Fruit fly (Drosophila melanogaster): ENCODE measurements around the gene CG7377.
"Not testable (repeated sequence)": the region's sequence is repeated elsewhere in the genome, so short reads cannot be mapped to it uniquely, and the experiment has no call there.

The CG7377 gene

DNA sequence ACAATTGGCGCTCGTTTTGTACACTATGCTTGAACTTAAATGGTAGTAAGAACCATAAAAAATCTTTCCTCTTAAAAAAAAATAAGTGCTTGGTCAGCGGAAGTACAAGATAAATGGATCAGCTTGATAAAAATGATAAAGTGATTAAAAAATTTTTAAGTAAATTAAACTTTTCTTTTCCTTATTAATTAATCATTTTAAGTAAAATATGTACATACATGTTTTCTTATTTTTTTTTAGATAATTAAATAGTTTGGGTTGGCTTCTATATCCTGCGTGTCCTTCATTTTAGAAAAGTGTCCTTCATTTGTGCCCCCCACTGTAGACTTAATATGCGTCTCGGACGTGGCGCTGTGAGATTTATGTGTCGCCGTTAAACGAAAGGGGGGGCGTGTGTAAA lies 32.9 kb upstream of the CG7377 start:
- TF ChIP-seq CTCF (optimal IDR thresholded peaks at IDR 0.05) = no peak
- no peak for TF ChIP-seq CG8478 (optimal IDR thresholded peaks at IDR 0.05)

DNA sequence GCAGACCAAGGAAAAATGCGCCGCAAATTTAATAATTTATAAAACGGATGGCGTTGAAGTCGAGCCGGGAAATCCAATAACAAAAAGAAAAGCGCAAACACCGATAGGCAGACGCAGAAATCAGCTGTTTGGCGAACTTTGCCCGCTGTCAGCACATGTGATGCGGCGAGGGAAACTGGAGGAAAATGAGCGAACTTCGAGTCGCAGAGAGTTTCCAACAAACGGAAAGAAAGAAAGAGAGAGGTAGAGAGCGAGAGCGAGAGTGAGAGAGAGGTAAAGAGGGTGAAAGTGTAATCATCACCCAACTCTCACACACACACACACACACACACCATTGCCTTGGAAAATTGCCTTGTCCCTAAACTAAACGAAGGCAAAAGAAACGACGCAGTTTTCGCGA lies 32.3 kb upstream of the CG7377 start:
- TF ChIP-seq CTCF (optimal IDR thresholded peaks at IDR 0.05) (no peak), CG8478 (optimal IDR thresholded peaks at IDR 0.05) (no peak)

dm6 chr3L:11560885-11561284 lies 28.6 kb upstream of the CG7377 start:
- TF ChIP-seq CTCF (optimal IDR thresholded peaks at IDR 0.05) (no peak), CG8478 (optimal IDR thresholded peaks at IDR 0.05) (no peak)

DNA sequence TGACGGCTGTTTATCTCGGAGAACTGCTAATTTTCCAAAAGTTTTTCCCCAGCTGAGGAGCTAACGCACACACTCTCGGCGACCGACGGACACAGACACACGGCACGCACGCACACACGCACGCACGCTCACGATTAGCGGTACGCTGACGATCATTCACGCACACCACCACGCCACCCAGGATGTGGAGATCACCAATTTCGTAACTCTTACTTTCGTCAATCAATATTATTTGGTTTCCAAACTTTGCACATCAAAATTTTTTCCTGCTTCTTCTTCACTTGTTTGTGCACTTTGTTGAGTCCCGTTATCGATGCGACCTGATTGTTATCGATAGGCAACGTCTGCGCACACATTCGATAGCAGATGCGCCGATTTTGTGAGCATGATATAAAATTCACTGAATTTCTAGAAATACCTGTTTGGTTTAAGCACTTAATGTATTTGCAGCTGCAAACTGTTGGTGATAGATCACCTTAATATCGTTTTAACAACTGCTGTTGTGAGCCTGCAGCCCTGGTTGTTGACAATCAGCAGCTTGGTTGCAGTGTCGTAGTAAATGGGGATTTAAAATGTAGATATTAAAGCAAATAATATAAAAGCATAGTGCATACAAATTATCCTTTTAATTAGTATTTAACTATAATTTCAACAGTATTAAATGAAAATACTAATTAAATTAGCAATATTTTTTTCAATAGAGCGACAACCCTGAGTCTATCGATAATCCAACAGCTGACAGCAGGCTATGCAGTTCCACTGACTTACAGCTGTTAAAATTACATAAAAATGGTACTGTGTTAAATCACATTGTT lies 27.3 kb upstream of the CG7377 start, which contains the start of the genes CG7394 and Mob2:
CG7394 (plus strand) TSS at position 51 of the 815 bp plus-strand sequence.
Mob2 (minus strand) TSS at position 288 of the 815 bp plus-strand sequence.
- TF ChIP-seq CTCF (optimal IDR thresholded peaks at IDR 0.05) (peak in 1 of 2 experiments; percentile 36), CG8478 (optimal IDR thresholded peaks at IDR 0.05) (no peak)

DNA sequence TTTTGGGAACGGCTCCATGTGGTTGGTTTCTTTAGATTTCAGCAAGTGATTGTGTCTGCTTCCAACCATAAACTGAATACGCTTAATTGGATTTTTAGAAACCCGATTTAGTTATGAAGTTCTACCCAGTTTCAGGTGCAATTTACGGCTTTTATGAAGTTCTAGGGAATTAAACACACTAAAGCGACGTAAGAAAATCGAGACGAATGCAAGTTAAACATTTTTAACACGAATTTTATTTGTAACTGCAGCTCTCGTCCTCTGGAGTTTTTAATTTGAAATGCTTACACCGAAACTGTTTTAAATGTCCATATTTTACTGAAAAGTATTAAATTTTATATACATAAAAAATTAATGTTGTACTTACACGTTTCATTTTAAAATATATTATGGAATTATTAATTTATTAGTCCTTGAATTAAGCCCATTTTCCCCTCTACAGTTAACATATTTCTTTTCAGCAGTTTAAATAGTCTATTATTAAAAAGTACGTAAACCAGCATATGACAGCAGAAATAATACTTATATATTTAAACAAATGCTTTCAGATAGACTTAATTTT lies 25.4 kb upstream of the CG7377 start, which contains the start of the genes CG46412 and CG33267:
CG46412 (minus strand) TSS at position 101 of the 562 bp plus-strand sequence.
CG33267 (plus strand) TSS at position 512 of the 562 bp plus-strand sequence.
- TF ChIP-seq CTCF (optimal IDR thresholded peaks at IDR 0.05) = no peak
- TF ChIP-seq CG8478 (optimal IDR thresholded peaks at IDR 0.05) = no peak

DNA sequence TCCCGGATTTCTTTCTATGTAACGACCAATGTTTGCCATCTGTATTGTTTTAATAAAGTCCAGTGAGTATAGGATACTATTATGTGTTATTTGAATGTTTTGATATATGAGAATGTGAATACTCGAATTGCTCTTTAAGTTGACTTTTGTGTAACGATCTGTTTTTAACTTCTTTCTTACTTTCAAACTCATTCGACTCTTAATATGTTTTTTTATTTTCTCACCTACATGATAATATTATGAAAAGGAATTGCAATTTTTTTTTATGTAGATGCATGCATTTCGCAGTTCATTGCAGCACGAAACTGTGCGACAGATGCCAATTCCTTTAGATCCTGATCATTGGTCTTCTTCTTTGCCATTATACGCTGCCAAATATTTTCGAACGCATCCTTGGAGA lies 14.9 kb upstream of the CG7377 start, which contains the start of gene CG33490:
CG33490 (minus strand) TSS at position 101 of the 400 bp plus-strand sequence.
- no peak for TF ChIP-seq CG8478 (optimal IDR thresholded peaks at IDR 0.05)
- no peak for TF ChIP-seq CTCF (optimal IDR thresholded peaks at IDR 0.05)

- TF ChIP-seq CG8478, CTCF (optimal IDR thresholded peaks at IDR 0.05): not testable (repeated sequence)
Measured at dm6 chr3L:11576944-11577343, 12.6 kb upstream of the CG7377 start, which contains the start of gene CG33489. CG33489 (minus strand) TSS chr3L:11577044.

DNA sequence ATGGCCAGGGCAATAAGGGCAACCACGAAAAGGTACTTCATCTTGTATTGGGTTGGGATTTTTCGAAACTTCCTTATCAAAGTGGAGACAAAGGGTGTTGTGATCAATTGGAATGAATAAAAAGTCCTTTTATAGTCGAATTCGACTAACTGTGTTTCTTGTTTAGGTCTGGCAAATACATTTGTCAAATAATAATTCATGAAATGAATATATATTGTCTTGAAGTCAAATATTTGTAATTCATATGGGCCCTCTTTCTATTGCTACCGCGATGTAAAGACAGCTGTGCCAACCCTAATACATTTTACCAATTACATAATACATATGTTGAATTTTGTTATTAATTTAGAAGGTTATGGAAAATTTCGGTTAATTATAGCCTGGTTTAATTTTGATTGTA lies 12.1 kb upstream of the CG7377 start, which contains the start of gene CG33271:
CG33271 (minus strand) TSS at position 101 of the 400 bp plus-strand sequence.
- no peak for TF ChIP-seq CTCF (optimal IDR thresholded peaks at IDR 0.05)
- no peak for TF ChIP-seq CG8478 (optimal IDR thresholded peaks at IDR 0.05)

DNA sequence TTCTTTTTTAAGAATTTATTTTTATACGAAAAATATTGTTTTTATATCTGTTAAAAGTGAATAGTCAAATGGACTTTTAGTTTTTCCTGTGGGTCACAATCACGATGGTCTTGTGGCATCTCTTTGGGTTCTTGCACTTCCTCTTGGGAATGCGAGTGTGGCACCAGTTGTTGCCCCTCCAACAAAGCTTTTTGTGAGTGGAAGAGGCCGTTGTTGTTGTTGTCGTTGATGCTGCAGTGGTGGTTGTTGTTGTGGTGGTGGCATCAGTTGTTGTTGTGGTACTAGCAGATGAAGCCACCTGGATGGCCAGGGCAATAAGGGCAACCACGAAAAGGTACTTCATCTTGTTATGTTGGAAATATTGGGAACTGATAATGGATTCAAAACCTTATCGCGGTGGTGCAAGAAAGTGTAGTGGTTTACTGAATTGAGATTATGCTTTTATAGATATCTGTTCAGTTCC lies 11.3 kb upstream of the CG7377 start, which contains the start of gene CG33270:
CG33270 (minus strand) TSS at position 413 of the 463 bp plus-strand sequence.
- TF ChIP-seq CTCF (optimal IDR thresholded peaks at IDR 0.05) = no peak
- TF ChIP-seq CG8478 (optimal IDR thresholded peaks at IDR 0.05) = no peak

DNA sequence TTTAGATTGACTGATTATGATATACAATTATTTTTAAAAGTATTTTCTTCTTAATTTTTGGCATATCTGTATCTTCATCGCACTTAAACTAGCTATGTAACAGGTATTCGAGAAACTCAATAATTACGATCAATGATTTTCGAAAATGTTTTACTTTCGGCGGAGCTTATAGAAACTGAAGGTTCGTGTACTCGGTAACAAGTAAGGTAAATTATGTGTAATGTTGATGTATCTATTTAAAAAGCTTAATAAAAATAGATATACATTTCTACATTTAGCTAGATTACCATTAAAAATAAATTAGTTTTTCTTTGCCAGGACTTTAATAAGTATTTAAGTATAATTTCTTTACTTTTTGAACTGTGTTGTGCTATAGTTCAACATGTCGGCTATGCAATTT lies 10.6 kb upstream of the CG7377 start:
- TF ChIP-seq CG8478 (optimal IDR thresholded peaks at IDR 0.05) (no peak), CTCF (optimal IDR thresholded peaks at IDR 0.05) (no peak)

dm6 chr3L:11579919-11580318 lies 9.6 kb upstream of the CG7377 start, which contains the start of gene CG43390:
CG43390 (minus strand) TSS chr3L:11579950.
- TF ChIP-seq CG8478 (optimal IDR thresholded peaks at IDR 0.05) (no peak), CTCF (optimal IDR thresholded peaks at IDR 0.05) (no peak)

- no peak for TF ChIP-seq CG8478 (optimal IDR thresholded peaks at IDR 0.05)
- no peak for TF ChIP-seq CTCF (optimal IDR thresholded peaks at IDR 0.05)
Measured at dm6 chr3L:11580919-11581318, 8.6 kb upstream of the CG7377 start, which contains the start of gene CG43391. CG43391 (minus strand) TSS chr3L:11581019.

DNA sequence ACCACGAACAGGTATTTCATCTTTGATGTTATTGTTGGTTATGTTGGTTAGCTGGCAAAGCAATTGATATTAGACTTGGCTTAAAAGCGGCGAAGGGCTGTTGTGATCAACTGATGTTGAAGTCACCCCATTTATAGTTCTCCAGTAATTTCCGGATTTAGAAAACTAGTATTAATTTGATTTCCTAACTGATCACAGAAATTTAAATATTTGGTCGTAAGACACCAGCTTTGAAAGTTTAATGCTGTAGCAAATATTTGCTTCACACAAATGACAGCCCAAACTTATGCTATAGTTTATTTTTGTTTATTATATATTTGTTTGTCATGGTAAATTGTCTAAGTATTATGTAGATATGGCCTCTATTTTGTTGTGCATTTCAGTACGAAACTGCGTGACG lies 7.4 kb upstream of the CG7377 start, which contains the start of gene CG33269:
CG33269 (minus strand) TSS at position 101 of the 400 bp plus-strand sequence.
- no peak for TF ChIP-seq CTCF (optimal IDR thresholded peaks at IDR 0.05)
- no peak for TF ChIP-seq CG8478 (optimal IDR thresholded peaks at IDR 0.05)

dm6 chr3L:11583964-11584363 lies 5.5 kb upstream of the CG7377 start, which contains the start of gene CG32086:
CG32086 (minus strand) TSS chr3L:11584064.
- TF ChIP-seq CTCF (optimal IDR thresholded peaks at IDR 0.05) = no peak
- no peak for TF ChIP-seq CG8478 (optimal IDR thresholded peaks at IDR 0.05)
